Worm (Caenorhabditis elegans): Measurements from ENCODE around the gene F45H10.5.

Gene F45H10.5

ce11 chrII:13465381-13465838 lies 36.3 kb upstream of the F45H10.5 start (continued):
- no peak; the same call in 1 of the 2 replicates for TF ChIP-seq lin-1 (GFP tag; IDR thresholded peaks at IDR 0.05)
- TF ChIP-seq lin-39 (tag; optimal IDR thresholded peaks at IDR 0.05): no peak
- no peak for TF ChIP-seq egl-43 (GFP tag; IDR thresholded peaks at IDR 0.05)
- peak; percentile 76 for TF ChIP-seq hlh-30 (tag; optimal IDR thresholded peaks at IDR 0.05; ENCODE audit: insufficient read depth)
- TF ChIP-seq skn-1 (tag; optimal IDR thresholded peaks at IDR 0.05): no peak
- TF ChIP-seq mdl-1 (tag; optimal IDR thresholded peaks at IDR 0.05): peak in 1 of 2 experiments; percentile 56
- TF ChIP-seq nhr-42 (GFP tag; IDR thresholded peaks at IDR 0.05): no peak
- TF ChIP-seq nhr-102 (tag; optimal IDR thresholded peaks at IDR 0.05): peak; percentile 69
- peak in 1 of 2 experiments; percentile 60 for TF ChIP-seq hif-1 (tag; optimal IDR thresholded peaks at IDR 0.05)
- TF ChIP-seq spr-1 (tag; optimal IDR thresholded peaks at IDR 0.05): no peak
- TF ChIP-seq nhr-48 (tag; optimal IDR thresholded peaks at IDR 0.05): peak; percentile 64
- TF ChIP-seq daf-16 (GFP tag; optimal IDR thresholded peaks at IDR 0.05): no peak
- TF ChIP-seq daf-16 (tag; optimal IDR thresholded peaks at IDR 0.05): peak; percentile 100
- no peak for TF ChIP-seq D1046.2 (GFP tag; IDR thresholded peaks at IDR 0.05)
- no peak for TF ChIP-seq gei-8 (GFP tag; optimal IDR thresholded peaks at IDR 0.05)
- TF ChIP-seq dmd-9 (GFP tag; IDR thresholded peaks at IDR 0.05): no peak
- no peak for TF ChIP-seq tag-97 (GFP tag; IDR thresholded peaks at IDR 0.05)
- TF ChIP-seq unc-62 (GFP tag; optimal IDR thresholded peaks at IDR 0.05 in 1 of 2): peak in 1 of 2 experiments; percentile 71
- no peak for TF ChIP-seq unc-62 (tag; optimal IDR thresholded peaks at IDR 0.05)
- peak; percentile 62; the same call in 1 of the 2 replicates for TF ChIP-seq php-3 (GFP tag; IDR thresholded peaks at IDR 0.05)
- TF ChIP-seq F44E2.7 (GFP tag; IDR thresholded peaks at IDR 0.05): no peak
- no peak for TF ChIP-seq vab-7 (GFP tag; IDR thresholded peaks at IDR 0.05)
- TF ChIP-seq dmd-8 (GFP tag; IDR thresholded peaks at IDR 0.05): no peak
- TF ChIP-seq fos-1 (tag; optimal IDR thresholded peaks at IDR 0.05): no peak
- peak; percentile 74 for TF ChIP-seq pqm-1 (tag; optimal IDR thresholded peaks at IDR 0.05)
- no peak for TF ChIP-seq Y5F2A.4 (GFP tag; optimal IDR thresholded peaks at IDR 0.05)
- TF ChIP-seq T20F7.1 (GFP tag; optimal IDR thresholded peaks at IDR 0.05): no peak

- TF ChIP-seq F37D6.2 (tag; optimal IDR thresholded peaks at IDR 0.05): no peak
- no peak for TF ChIP-seq F10B5.3 (tag; optimal IDR thresholded peaks at IDR 0.05)
- no peak for TF ChIP-seq unc-130 (GFP tag; optimal IDR thresholded peaks at IDR 0.05)
- no peak for TF ChIP-seq skn-1 (tag; optimal IDR thresholded peaks at IDR 0.05)
- TF ChIP-seq zag-1 (tag; optimal IDR thresholded peaks at IDR 0.05): no peak
- TF ChIP-seq lin-39 (tag; optimal IDR thresholded peaks at IDR 0.05): no peak
- TF ChIP-seq ces-1 (GFP tag; optimal IDR thresholded peaks at IDR 0.05): no peak
- TF ChIP-seq nhr-11 (tag; optimal IDR thresholded peaks at IDR 0.05): peak; percentile 43
- peak; percentile 80 for TF ChIP-seq dve-1 (tag; optimal IDR thresholded peaks at IDR 0.05; ENCODE audit: insufficient read depth)
- TF ChIP-seq unc-62 (GFP tag; optimal IDR thresholded peaks at IDR 0.05 in 1 of 2): peak in 1 of 2 experiments; percentile 86
- no peak for TF ChIP-seq unc-62 (tag; optimal IDR thresholded peaks at IDR 0.05)
- TF ChIP-seq nhr-76 (tag; optimal IDR thresholded peaks at IDR 0.05): no peak
- no peak for TF ChIP-seq zfp-3 (GFP tag; conservative IDR thresholded peaks at IDR 0.05)
- no peak for TF ChIP-seq snpc-1.2 (GFP tag; IDR thresholded peaks at IDR 0.05)
- TF ChIP-seq dmd-6 (GFP tag; IDR thresholded peaks at IDR 0.05): peak; percentile 94
- TF ChIP-seq gei-8 (GFP tag; optimal IDR thresholded peaks at IDR 0.05): no peak
- TF ChIP-seq nhr-48 (tag; optimal IDR thresholded peaks at IDR 0.05): peak; percentile 78
- no peak for TF ChIP-seq madf-5 (GFP tag; IDR thresholded peaks at IDR 0.05)
- TF ChIP-seq pha-4 (GFP tag; IDR thresholded peaks at IDR 0.05): no peak
- TF ChIP-seq pha-4 (tag; optimal IDR thresholded peaks at IDR 0.05): no peak
- TF ChIP-seq ZK337.2 (GFP tag; IDR thresholded peaks at IDR 0.05): no peak
- TF ChIP-seq nhr-42 (GFP tag; IDR thresholded peaks at IDR 0.05): no peak
- TF ChIP-seq lin-38 (GFP tag; IDR thresholded peaks at IDR 0.05): no peak
- TF ChIP-seq lin-13 (GFP tag; optimal IDR thresholded peaks at IDR 0.05): no peak
- TF ChIP-seq nhr-111 (GFP tag; optimal IDR thresholded peaks at IDR 0.05): no peak
- TF ChIP-seq nhr-77 (tag; optimal IDR thresholded peaks at IDR 0.05): peak; percentile 6
- TF ChIP-seq cey-2 (tag; optimal IDR thresholded peaks at IDR 0.05; ENCODE audit: borderline replicate concordance, insufficient read depth): no peak
- TF ChIP-seq mdl-1 (tag; optimal IDR thresholded peaks at IDR 0.05): no peak
- TF ChIP-seq hif-1 (tag; optimal IDR thresholded peaks at IDR 0.05): peak in 1 of 2 experiments; percentile 81
- TF ChIP-seq T20F7.1 (GFP tag; optimal IDR thresholded peaks at IDR 0.05): no peak
- TF ChIP-seq duxl-1 (tag; optimal IDR thresholded peaks at IDR 0.05; ENCODE audit: poor library complexity): no peak
- no peak for TF ChIP-seq ztf-11 (tag; optimal IDR thresholded peaks at IDR 0.05)
- no peak for TF ChIP-seq tag-97 (GFP tag; IDR thresholded peaks at IDR 0.05)
Observed at ce11 chrII:13467838-13468389, 33.8 kb upstream of the F45H10.5 start.
